Worm (Caenorhabditis elegans) whole organism, L4 larva: ENCODE results near the gene ccdc-47.

Source experiments
- D1046.2 ChIP-seq: fragments of 200-800 bp; sonication (Bioruptor generic); IDR thresholded peaks from 2 replicates; pipeline ENCODE4 v1.3.6; 2022; ENCODE audit warnings: missing genetic modification characterization, missing compliant biosample characterization
- F26F4.8 ChIP-seq: fragments of 200-800 bp; sonication (Bioruptor generic); conservative IDR thresholded peaks from 2 replicates; pipeline ENCODE4 v1.3.6; 2022; ENCODE audit warnings: missing genetic modification characterization, missing compliant biosample characterization
- F37D6.2 ChIP-seq: sonication (generic microtip); optimal IDR thresholded peaks from 2 replicates; lab custom pipeline; 2016; ENCODE audit warnings: mild to moderate bottlenecking, missing genetic modification characterization, missing compliant biosample characterization
- ZK337.2 ChIP-seq: fragments of 200-800 bp; sonication (Bioruptor generic); IDR thresholded peaks from 2 replicates; pipeline ENCODE4 v1.3.6; 2022; ENCODE audit warnings: missing genetic modification reagents, missing genetic modification characterization, missing compliant biosample characterization
- aha-1 ChIP-seq: fragments of 150-350 bp; peaks from one replicate; lab custom pipeline; 2014; ENCODE audit warnings: missing biosample characterization, missing genetic modification characterization
- aly-2 ChIP-seq: sonication (generic microtip); optimal IDR thresholded peaks from 2 replicates; lab custom pipeline; 2018; ENCODE audit warnings: missing biosample characterization, missing genetic modification characterization
- attf-4 ChIP-seq: sonication (generic microtip); optimal IDR thresholded peaks from 3 replicates; lab custom pipeline; 2017; ENCODE audit warnings: missing biosample characterization, missing genetic modification characterization
- ceh-20 ChIP-seq: fragments of 200-800 bp; sonication (Bioruptor generic); IDR thresholded peaks from 2 replicates; pipeline ENCODE4 v1.3.6; 2022; ENCODE audit warnings: missing genetic modification reagents, missing genetic modification characterization, missing compliant biosample characterization
- ceh-32 ChIP-seq: sonication (generic microtip); optimal IDR thresholded peaks from 2 replicates; lab custom pipeline; 2016; ENCODE audit warnings: mild to moderate bottlenecking, missing genetic modification characterization, missing compliant biosample characterization; ENCODE audit not compliant: poor library complexity
- ctbp-1 ChIP-seq: fragments of 200-800 bp; sonication (Bioruptor generic); IDR thresholded peaks from 2 replicates; pipeline ENCODE4 v1.3.6; 2022; ENCODE audit warnings: missing genetic modification reagents, missing genetic modification characterization, missing compliant biosample characterization
- daf-12 ChIP-seq: fragments of 150-350 bp; optimal IDR thresholded peaks from 2 replicates; lab custom pipeline; 2014; ENCODE audit warnings: missing biosample characterization, missing genetic modification reagents, missing genetic modification characterization
- daf-16 ChIP-seq, 3 experiments: sonication (generic microtip); optimal IDR thresholded peaks; 2 replicates each; lab custom pipeline; 2016 to 2017; ENCODE audit warnings: missing genetic modification characterization in 3 of 3, missing genetic modification reagents in 3 of 3, mild to moderate bottlenecking in 2 of 3, missing compliant biosample characterization in 2 of 3, missing biosample characterization in 1 of 3, moderate library complexity in 1 of 3
- dmd-6 ChIP-seq: fragments of 200-800 bp; sonication (Bioruptor generic); IDR thresholded peaks from 2 replicates; pipeline ENCODE4 v1.3.6; 2022; ENCODE audit warnings: missing genetic modification reagents, missing genetic modification characterization, missing compliant biosample characterization
- dmd-8 ChIP-seq: fragments of 200-800 bp; sonication (Bioruptor generic); IDR thresholded peaks from 2 replicates; pipeline ENCODE4 v1.3.6; 2022; ENCODE audit warnings: missing genetic modification characterization, missing compliant biosample characterization
- dpl-1 ChIP-seq: fragments of 150-350 bp; optimal IDR thresholded peaks from 2 replicates; lab custom pipeline; 2014; ENCODE audit warnings: missing biosample characterization, missing genetic modification reagents, missing genetic modification characterization
- egl-43 ChIP-seq: fragments of 200-800 bp; sonication (Bioruptor generic); IDR thresholded peaks from 2 replicates; pipeline ENCODE4 v1.3.6; 2022; ENCODE audit warnings: missing genetic modification reagents, missing genetic modification characterization, missing compliant biosample characterization
- fkh-10 ChIP-seq: fragments of 150-350 bp; optimal IDR thresholded peaks from 2 replicates; lab custom pipeline; 2014; ENCODE audit warnings: missing biosample characterization, missing genetic modification reagents, missing genetic modification characterization
- fos-1 ChIP-seq: fragments of 150-350 bp; optimal IDR thresholded peaks from 2 replicates; lab custom pipeline; 2014; ENCODE audit warnings: missing biosample characterization, missing genetic modification characterization
- hif-1 ChIP-seq, 2 experiments: sonication (generic microtip); optimal IDR thresholded peaks; 2 replicates each; lab custom pipeline; 2016 to 2017; ENCODE audit warnings: missing compliant biosample characterization in 2 of 2, missing genetic modification characterization in 2 of 2, missing genetic modification reagents in 2 of 2, missing genotype in 2 of 2, mild to moderate bottlenecking in 1 of 2
- hlh-11 ChIP-seq: fragments of 200-800 bp; sonication (Bioruptor generic); optimal IDR thresholded peaks from 2 replicates; lab custom pipeline; 2018; ENCODE audit warnings: mild to moderate bottlenecking, missing genetic modification characterization, missing compliant biosample characterization
- hlh-30 ChIP-seq: sonication (generic microtip); optimal IDR thresholded peaks from 2 replicates; lab custom pipeline; 2017; ENCODE audit warnings: antibody characterized with exemption, mild to moderate bottlenecking, missing genetic modification characterization, missing compliant biosample characterization; ENCODE audit not compliant: insufficient read depth
- hmg-1.1 ChIP-seq: fragments of 200-800 bp; sonication (Bioruptor generic); IDR thresholded peaks from 2 replicates; pipeline ENCODE4 v1.3.6; 2022; ENCODE audit warnings: missing genetic modification reagents, missing genetic modification characterization, missing compliant biosample characterization
- jun-1 ChIP-seq: fragments of 150-350 bp; optimal IDR thresholded peaks from 2 replicates; lab custom pipeline; 2014; ENCODE audit warnings: missing biosample characterization, missing genetic modification reagents, missing genetic modification characterization
- lin-29 ChIP-seq: fragments of 200-800 bp; sonication (Bioruptor generic); IDR thresholded peaks from 2 replicates; pipeline ENCODE4 v1.3.6; 2022; ENCODE audit warnings: missing genetic modification reagents, missing genetic modification characterization, missing compliant biosample characterization
- lin-38 ChIP-seq: fragments of 200-800 bp; sonication (Bioruptor generic); IDR thresholded peaks from 2 replicates; pipeline ENCODE4 v1.3.6; 2022; ENCODE audit warnings: missing genetic modification reagents, missing genetic modification characterization, missing compliant biosample characterization
- lin-39 ChIP-seq: fragments of 150-350 bp; optimal IDR thresholded peaks from 2 replicates; lab custom pipeline; 2014; ENCODE audit warnings: missing biosample characterization, missing genetic modification reagents, missing genetic modification characterization
- lir-3 ChIP-seq: sonication (generic microtip); optimal IDR thresholded peaks from 2 replicates; lab custom pipeline; 2016; ENCODE audit warnings: mild to moderate bottlenecking, missing genetic modification characterization, missing compliant biosample characterization
- lsy-2 ChIP-seq, 2 experiments: fragments of 150-350 bp in 1 of 2; sonication (generic microtip) in 1 of 2; optimal IDR thresholded peaks; 2 replicates each; lab custom pipeline; 2014 to 2017; ENCODE audit warnings: missing biosample characterization in 2 of 2, missing genetic modification characterization in 2 of 2
- madf-5 ChIP-seq, 2 experiments: fragments of 200-800 bp; sonication (Bioruptor generic); IDR thresholded peaks; 2 replicates each; pipeline ENCODE4 v1.3.6; 2022; ENCODE audit warnings: missing compliant biosample characterization in 2 of 2, missing genetic modification characterization in 2 of 2
- madf-9 ChIP-seq: fragments of 200-800 bp; sonication (Bioruptor generic); conservative IDR thresholded peaks from 2 replicates; pipeline ENCODE4 v1.3.6; 2022; ENCODE audit warnings: missing genetic modification reagents, missing genetic modification characterization, missing compliant biosample characterization
- mep-1 ChIP-seq: fragments of 150-350 bp; sonication (generic microtip); optimal IDR thresholded peaks from 3 replicates; lab custom pipeline; 2014; ENCODE audit warnings: missing biosample characterization, missing genetic modification characterization
- mxl-3 ChIP-seq: fragments of 200-800 bp; sonication (Bioruptor generic); optimal IDR thresholded peaks from 2 replicates; lab custom pipeline; 2018; ENCODE audit warnings: mild to moderate bottlenecking, missing genetic modification characterization, missing compliant biosample characterization
- nhr-10 ChIP-seq: fragments of 150-350 bp; optimal IDR thresholded peaks from 2 replicates; lab custom pipeline; 2014; ENCODE audit warnings: missing biosample characterization, missing genetic modification characterization
- nhr-102 ChIP-seq: sonication (generic microtip); optimal IDR thresholded peaks from 2 replicates; lab custom pipeline; 2016; ENCODE audit warnings: mild to moderate bottlenecking, missing genetic modification characterization, moderate library complexity, missing compliant biosample characterization
- nhr-11 ChIP-seq: fragments of 150-350 bp; optimal IDR thresholded peaks from 2 replicates; lab custom pipeline; 2014; ENCODE audit warnings: missing biosample characterization, missing genetic modification characterization
- nhr-111 ChIP-seq: fragments of 200-800 bp; sonication (Bioruptor generic); optimal IDR thresholded peaks from 2 replicates; lab custom pipeline; 2018; ENCODE audit warnings: mild to moderate bottlenecking, missing genetic modification characterization, missing compliant biosample characterization
- nhr-237 ChIP-seq: sonication (generic microtip); optimal IDR thresholded peaks from 2 replicates; lab custom pipeline; 2017; ENCODE audit warnings: missing biosample characterization, missing genetic modification characterization
- nhr-25 ChIP-seq: sonication (generic microtip); optimal IDR thresholded peaks from 2 replicates; lab custom pipeline; 2017; ENCODE audit warnings: missing genetic modification characterization, mild to moderate bottlenecking, missing compliant biosample characterization, antibody characterized with exemption, moderate library complexity, borderline replicate concordance; ENCODE audit not compliant: insufficient read depth
- nhr-6 ChIP-seq: fragments of 150-350 bp; optimal IDR thresholded peaks from 2 replicates; lab custom pipeline; 2014; ENCODE audit warnings: missing biosample characterization, missing genetic modification characterization
- nhr-77 ChIP-seq: fragments of 150-350 bp; optimal IDR thresholded peaks from 2 replicates; lab custom pipeline; 2014; ENCODE audit warnings: missing biosample characterization, missing genetic modification characterization
- saeg-2 ChIP-seq: fragments of 200-800 bp; sonication (Bioruptor generic); IDR thresholded peaks from 2 replicates; pipeline ENCODE4 v1.3.6; 2022; ENCODE audit warnings: missing genetic modification reagents, missing genetic modification characterization, missing compliant biosample characterization
- sdz-12 ChIP-seq: fragments of 200-800 bp; sonication (Bioruptor generic); optimal IDR thresholded peaks from 2 replicates; lab custom pipeline; 2018; ENCODE audit warnings: mild to moderate bottlenecking, missing genetic modification characterization, missing compliant biosample characterization
- set-16 ChIP-seq: fragments of 200-800 bp; sonication (Bioruptor generic); IDR thresholded peaks from 2 replicates; pipeline ENCODE4 v1.3.6; 2022; ENCODE audit warnings: missing genetic modification reagents, missing genetic modification characterization, missing compliant biosample characterization
- skn-1 ChIP-seq: fragments of 150-350 bp; optimal IDR thresholded peaks from 2 replicates; lab custom pipeline; 2014; ENCODE audit warnings: missing biosample characterization, missing genetic modification characterization
- tra-1 ChIP-seq: fragments of 200-800 bp; sonication (Bioruptor generic); IDR thresholded peaks from 2 replicates; pipeline ENCODE4 v1.3.6; 2022; ENCODE audit warnings: missing genetic modification reagents, missing genetic modification characterization, missing compliant biosample characterization
- unc-39 ChIP-seq: sonication (generic microtip); optimal IDR thresholded peaks from 2 replicates; lab custom pipeline; 2017; ENCODE audit warnings: missing biosample characterization, missing genetic modification characterization
- unc-62 ChIP-seq, 3 experiments: fragments of 150-350 bp in 1 of 3; sonication (generic microtip); optimal IDR thresholded peaks in 2 of 3; peaks in 1 of 3; 1 replicate in 1 of 3; 2 replicates in 2 of 3; lab custom pipeline; 2014 to 2017; ENCODE audit warnings: missing biosample characterization in 3 of 3, missing genetic modification characterization in 3 of 3, missing genetic modification reagents in 3 of 3, missing genotype in 1 of 3
- vab-7 ChIP-seq: fragments of 200-800 bp; sonication (Bioruptor generic); IDR thresholded peaks from 2 replicates; pipeline ENCODE4 v1.3.6; 2022; ENCODE audit warnings: missing genetic modification reagents, missing genetic modification characterization, missing compliant biosample characterization
- ztf-11 ChIP-seq: fragments of 150-350 bp; optimal IDR thresholded peaks from 2 replicates; lab custom pipeline; 2014; ENCODE audit warnings: missing biosample characterization, missing genetic modification characterization

Gene ccdc-47

ce11 chrIII:3953235-3953634, 36.5 kb downstream of the ccdc-47 start (continued):
- TF ChIP-seq ceh-32 (no peak), lin-38 (GFP tag; lab: Robert Waterston, UW) (no peak), ctbp-1 (peak; percentile 47; the same call in 1 of the 2 replicates), saeg-2 (GFP tag; lab: Robert Waterston, UW) (no peak), lin-29 (GFP tag; lab: Robert Waterston, UW) (no peak), nhr-6 (tag; lab: Kevin White, UChicago) (peak; percentile 24), vab-7 (no peak), nhr-102 (tag; lab: Kevin White, UChicago) (peak; percentile 36), dmd-8 (no peak), aha-1 (tag; lab: Kevin White, UChicago) (peak; percentile 92), set-16 (peak; percentile 74; the same call in 1 of the 2 replicates), hmg-1.1 (GFP tag; lab: Robert Waterston, UW) (no peak; the same call in none of the 2 replicates), D1046.2 (GFP tag; lab: Robert Waterston, UW) (no peak; the same call in 1 of the 2 replicates), ZK337.2 (no peak), aly-2 (tag; lab: Kevin White, UChicago) (no peak), jun-1 (tag; lab: Kevin White, UChicago) (no peak), nhr-77 (tag; lab: Kevin White, UChicago) (peak; percentile 57), madf-9 (GFP tag; lab: Robert Waterston, UW) (0 out of 2 replicates have a peak, but pooled peaks have one; percentile 33), fos-1 (tag; lab: Kevin White, UChicago) (no peak), egl-43 (GFP tag; lab: Robert Waterston, UW) (no peak), nhr-25 (no peak), F37D6.2 (tag; lab: Kevin White, UChicago) (peak; percentile 9), tra-1 (GFP tag; lab: Robert Waterston, UW) (no peak; the same call in 1 of the 2 replicates), mxl-3 (peak; percentile 75), lir-3 (tag; lab: Kevin White, UChicago) (no peak), hlh-11 (tag; lab: Kevin White, UChicago) (peak; percentile 93), nhr-237 (no peak), F26F4.8 (GFP tag; lab: Robert Waterston, UW) (no peak), attf-4 (tag; lab: Kevin White, UChicago) (no peak), daf-16 (GFP tag; optimal IDR thresholded peaks at IDR 0.05; lab: Kevin White, UChicago) (no peak), daf-16 (tag; optimal IDR thresholded peaks at IDR 0.05; lab: Kevin White, UChicago) (peak; percentile 34), unc-39 (tag; lab: Kevin White, UChicago) (no peak), nhr-10 (tag; lab: Kevin White, UChicago) (no peak), lsy-2 (tag; optimal IDR thresholded peaks at IDR 0.05; lab: Kevin White, UChicago) (peak; percentile 1 to 65), nhr-111 (GFP tag; lab: Kevin White, UChicago) (no peak), sdz-12 (GFP tag; lab: Kevin White, UChicago) (no peak)

DNA sequence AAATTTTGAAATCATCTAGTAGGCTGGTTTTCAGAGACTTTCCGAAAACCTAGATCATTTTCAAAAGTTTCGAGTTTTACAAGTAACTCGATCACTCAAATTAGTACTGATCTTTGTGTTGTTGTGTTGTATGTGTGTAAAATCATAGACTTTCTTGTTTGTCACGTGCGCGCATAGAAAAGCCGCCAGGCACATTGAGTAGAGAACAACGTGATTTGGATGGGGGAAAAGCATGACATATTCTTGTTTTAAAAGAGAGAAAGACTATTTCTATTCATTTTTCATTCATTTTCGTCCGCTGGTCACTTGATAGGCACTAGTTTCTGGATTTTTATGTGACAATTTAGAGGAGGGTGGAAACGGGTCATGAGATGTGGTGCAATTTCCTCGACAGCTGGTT, 37.5 kb downstream of the ccdc-47 start:
- TF ChIP-seq lin-39 (no peak), dpl-1 (GFP tag; lab: Kevin White, UChicago) (peak; percentile 10), dmd-8 (no peak), F37D6.2 (tag; lab: Kevin White, UChicago) (no peak), unc-62 (GFP tag; optimal IDR thresholded peaks at IDR 0.05 in 1 of 2; lab: Kevin White, UChicago) (peak in 1 of 2 experiments; percentile 60), unc-62 (tag; optimal IDR thresholded peaks at IDR 0.05; lab: Kevin White, UChicago) (no peak), nhr-11 (tag; lab: Kevin White, UChicago) (peak; percentile 63), madf-5 (GFP tag; IDR thresholded peaks at IDR 0.05; lab: Robert Waterston, UW) (no peak), hif-1 (tag; optimal IDR thresholded peaks at IDR 0.05; lab: Kevin White, UChicago) (peak; percentile 17 to 91), mep-1 (peak; percentile 49), ceh-32 (no peak), egl-43 (GFP tag; lab: Robert Waterston, UW) (no peak), mxl-3 (peak; percentile 55), aha-1 (tag; lab: Kevin White, UChicago) (peak; percentile 96), dmd-6 (GFP tag; lab: Robert Waterston, UW) (0 out of 2 replicates have a peak, but pooled peaks have one; percentile 20), ceh-20 (GFP tag; lab: Robert Waterston, UW) (no peak), skn-1 (tag; lab: Kevin White, UChicago) (no peak), fkh-10 (GFP tag; lab: Kevin White, UChicago) (no peak), unc-39 (tag; lab: Kevin White, UChicago) (no peak), nhr-6 (tag; lab: Kevin White, UChicago) (no peak), hlh-30 (tag; lab: Kevin White, UChicago) (peak; percentile 96), jun-1 (tag; lab: Kevin White, UChicago) (no peak), ctbp-1 (peak; percentile 47; the same call in 1 of the 2 replicates), daf-12 (tag; lab: Kevin White, UChicago) (no peak), ZK337.2 (no peak), ztf-11 (tag; lab: Kevin White, UChicago) (no peak)
